Fruit fly (Drosophila melanogaster): ENCODE data around the gene CG42354.

CG42354 gene

dm6 chrX:16089012-16089963, 15.5 kb downstream of the CG42354 start (continued):
- no peak for TF ChIP-seq grau (tag; optimal IDR thresholded peaks at IDR 0.05)
- TF ChIP-seq D19A (tag; optimal IDR thresholded peaks at IDR 0.05), result peak; percentile 42
- TF ChIP-seq ci (GFP tag; IDR thresholded peaks at IDR 0.05), result peak; percentile 42; the same call in 1 of the 3 replicates
- TF ChIP-seq Hand (GFP tag; optimal IDR thresholded peaks at IDR 0.05), result peak; percentile 5
- peak; percentile 85 to 96 for TF ChIP-seq Trl (optimal IDR thresholded peaks at IDR 0.05)
- no peak for TF ChIP-seq Trl (GFP tag; optimal IDR thresholded peaks at IDR 0.05)
- no peak for TF ChIP-seq CG3065 (GFP tag; optimal IDR thresholded peaks at IDR 0.05)
- no peak for TF ChIP-seq CG18476 (GFP tag; optimal IDR thresholded peaks at IDR 0.05)
- no peak for TF ChIP-seq E2f1 (GFP tag; IDR thresholded peaks at IDR 0.05)
- no peak for TF ChIP-seq Dad (GFP tag; optimal IDR thresholded peaks at IDR 0.05)
- peak in 1 of 2 experiments; percentile 97 for TF ChIP-seq Pdp1 (GFP tag; optimal IDR thresholded peaks at IDR 0.05)
- no peak for TF ChIP-seq chif (GFP tag; optimal IDR thresholded peaks at IDR 0.05)
- TF ChIP-seq CG7786 (GFP tag; optimal IDR thresholded peaks at IDR 0.05), result no peak
- peak; percentile 38 for TF ChIP-seq CG17359 (tag; optimal IDR thresholded peaks at IDR 0.05)
- TF ChIP-seq CG14441 (GFP tag; IDR thresholded peaks at IDR 0.05), result no peak
- TF ChIP-seq knrl (GFP tag; IDR thresholded peaks at IDR 0.05; ENCODE audit: partially characterized antibody), result no peak
- TF ChIP-seq CG34224 (GFP tag; IDR thresholded peaks at IDR 0.05; ENCODE audit: partially characterized antibody), result peak; percentile 43; the same call in 1 of the 3 replicates
- no peak for TF ChIP-seq CG16779 (GFP tag; IDR thresholded peaks at IDR 0.05)
- TF ChIP-seq disco-r (GFP tag; optimal IDR thresholded peaks at IDR 0.05), result no peak
- TF ChIP-seq seq (GFP tag; IDR thresholded peaks at IDR 0.05), result no peak
- TF ChIP-seq crp (GFP tag; optimal IDR thresholded peaks at IDR 0.05), result peak in 1 of 2 experiments; percentile 78
- TF ChIP-seq unc-4 (GFP tag; IDR thresholded peaks at IDR 0.05; ENCODE audit: partially characterized antibody), result 0 out of 2 replicates have a peak, but pooled peaks have one; percentile 32
- no peak for TF ChIP-seq abd-A (tag; optimal IDR thresholded peaks at IDR 0.05)
- TF ChIP-seq Adf1 (GFP tag; IDR thresholded peaks at IDR 0.05), result 0 out of 2 replicates have a peak, but pooled peaks have one; percentile 5
- peak; percentile 38; the same call in 1 of the 2 replicates for TF ChIP-seq Rfx (GFP tag; IDR thresholded peaks at IDR 0.05)
- no peak for TF ChIP-seq ttk (GFP tag; IDR thresholded peaks at IDR 0.05)
- TF ChIP-seq cwo (GFP tag; optimal IDR thresholded peaks at IDR 0.05), result no peak
- peak; percentile 37; the same call in 1 of the 2 replicates for TF ChIP-seq CG32532 (GFP tag; IDR thresholded peaks at IDR 0.05)
- TF ChIP-seq ara (GFP tag; IDR thresholded peaks at IDR 0.05), result no peak
- TF ChIP-seq HLHmδ (GFP tag; optimal IDR thresholded peaks at IDR 0.05), result no peak
- peak; percentile 69; the same call in 2 of the 4 replicates for TF ChIP-seq chinmo (GFP tag; IDR thresholded peaks at IDR 0.05; ENCODE audit: partially characterized antibody)
- no peak for TF ChIP-seq CG9932 (GFP tag; IDR thresholded peaks at IDR 0.05)
- TF ChIP-seq sd (tag; optimal IDR thresholded peaks at IDR 0.05), result peak; percentile 44
- TF ChIP-seq Fer2 (tag; optimal IDR thresholded peaks at IDR 0.05), result no peak
- no peak for TF ChIP-seq hkb (optimal IDR thresholded peaks at IDR 0.05)
- 0 out of 2 replicates have a peak, but pooled peaks have one; percentile 11 for TF ChIP-seq hkb (GFP tag; IDR thresholded peaks at IDR 0.05)
- peak; percentile 51 for TF ChIP-seq yki (optimal IDR thresholded peaks at IDR 0.05)
- TF ChIP-seq CG7928 (GFP tag; optimal IDR thresholded peaks at IDR 0.05), result no peak
- no peak for TF ChIP-seq CG30431 (GFP tag; optimal IDR thresholded peaks at IDR 0.05)
- TF ChIP-seq Atf6 (GFP tag; IDR thresholded peaks at IDR 0.05), result 0 out of 2 replicates have a peak, but pooled peaks have one; percentile 19
- peak; percentile 3 for TF ChIP-seq exex (tag; optimal IDR thresholded peaks at IDR 0.05)
- TF ChIP-seq CG14014 (GFP tag; IDR thresholded peaks at IDR 0.05), result no peak
- peak; percentile 40 for TF ChIP-seq CG12769 (tag; optimal IDR thresholded peaks at IDR 0.05)
- peak; percentile 42; the same call in 1 of the 2 replicates for TF ChIP-seq Drgx (GFP tag; IDR thresholded peaks at IDR 0.05)
- peak; percentile 28 for TF ChIP-seq pros (GFP tag; optimal IDR thresholded peaks at IDR 0.05)
- TF ChIP-seq kni (GFP tag; optimal IDR thresholded peaks at IDR 0.05), result peak; percentile 18
- TF ChIP-seq sna (GFP tag; IDR thresholded peaks at IDR 0.05; ENCODE audit: partially characterized antibody), result 0 out of 2 replicates have a peak, but pooled peaks have one; percentile 17
- TF ChIP-seq CG6272 (GFP tag; IDR thresholded peaks at IDR 0.05), result no peak
